Worm (Caenorhabditis elegans): ENCODE measurements around the gene nep-21.

Gene nep-21

ce11 chrV:14165745-14166144, 60.5 kb downstream of the nep-21 start:
- TF ChIP-seq mab-5 (tag; optimal IDR thresholded peaks at IDR 0.05) = no peak
- TF ChIP-seq alr-1 (tag; optimal IDR thresholded peaks at IDR 0.05) = no peak
